Worm (Caenorhabditis elegans) whole organism, midembryonic: ENCODE results near the gene ins-11.

Experiments
- med-1 ChIP-seq: sonication (generic microtip); optimal IDR thresholded peaks from 2 replicates; lab custom pipeline; 2017; ENCODE audit warnings: missing genetic modification characterization, mild to moderate bottlenecking, missing compliant biosample characterization, antibody characterized with exemption, missing genetic modification reagents; ENCODE audit not compliant: insufficient read depth
- ref-1 ChIP-seq: fragments of 200-800 bp; sonication (Bioruptor generic); conservative IDR thresholded peaks from 2 replicates; pipeline ENCODE4 v1.3.6; 2022; ENCODE audit warnings: missing genetic modification reagents, missing genetic modification characterization, missing compliant biosample characterization
- tab-1 ChIP-seq: fragments of 200-800 bp; sonication (Bioruptor generic); IDR thresholded peaks from 2 replicates; pipeline ENCODE4 v1.3.6; 2022; ENCODE audit warnings: missing genetic modification characterization, missing compliant biosample characterization

DNA sequence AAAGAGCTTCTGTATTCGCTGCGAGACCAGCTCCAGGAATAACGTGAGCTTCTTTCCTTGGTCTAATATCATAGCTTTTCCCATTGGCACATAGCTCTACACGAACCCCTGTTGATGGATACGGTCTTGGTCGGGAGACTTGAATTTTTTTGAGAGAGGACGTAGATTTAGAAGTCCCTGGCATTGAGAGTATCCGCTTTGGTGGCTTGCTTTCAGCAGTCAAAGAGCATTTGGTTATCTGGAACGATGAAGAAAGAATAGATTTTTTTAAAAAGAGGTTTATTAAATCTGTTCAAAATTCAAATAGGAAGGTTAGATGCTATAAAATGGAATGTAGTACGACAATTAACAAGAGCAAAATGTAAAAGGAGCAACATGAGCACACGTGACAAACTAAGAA, 33.2 kb downstream of the ins-11 start, which contains the start of gene C17G10.13:
- no peak for TF ChIP-seq tab-1 (GFP tag; lab: Robert Waterston, UW)
- TF ChIP-seq med-1 (GFP tag; lab: Kevin White, UChicago): no peak
- no peak for TF ChIP-seq ref-1 (GFP tag; lab: Robert Waterston, UW)
